Worm (Caenorhabditis elegans) whole organism, young adult: Measurements from ENCODE around the gene ceeh-1.

Experiments
- D2030.7 ChIP-seq: fragments of 200-800 bp; sonication (Bioruptor generic); IDR thresholded peaks from 2 replicates; pipeline ENCODE4 v1.3.6; 2022; ENCODE audit warnings: missing genetic modification reagents, missing genetic modification characterization, missing compliant biosample characterization
- K12H6.12 ChIP-seq: fragments of 200-800 bp; sonication (Bioruptor generic); optimal IDR thresholded peaks from 2 replicates; lab custom pipeline; 2018; ENCODE audit warnings: mild to moderate bottlenecking, missing genetic modification characterization, missing compliant biosample characterization
- Y56A3A.18 ChIP-seq: fragments of 200-800 bp; sonication (Bioruptor generic); IDR thresholded peaks from 2 replicates; pipeline ENCODE4 v1.3.6; 2022; ENCODE audit warnings: missing genetic modification reagents, missing genetic modification characterization, missing compliant biosample characterization
- ccch-3 ChIP-seq: fragments of 200-800 bp; sonication (Bioruptor generic); optimal IDR thresholded peaks from 2 replicates; lab custom pipeline; 2018; ENCODE audit warnings: mild to moderate bottlenecking, missing genetic modification characterization, missing compliant biosample characterization
- efl-1 ChIP-seq: fragments of 150-350 bp; optimal IDR thresholded peaks from 2 replicates; lab custom pipeline; 2014; ENCODE audit warnings: missing biosample characterization, missing genetic modification reagents, missing genetic modification characterization
- hlh-12 ChIP-seq: sonication (generic microtip); optimal IDR thresholded peaks from 2 replicates; lab custom pipeline; 2016; ENCODE audit warnings: missing genetic modification characterization, missing compliant biosample characterization
- madf-3 ChIP-seq: fragments of 200-800 bp; sonication (Bioruptor generic); IDR thresholded peaks from 2 replicates; pipeline ENCODE4 v1.3.6; 2022; ENCODE audit warnings: missing genetic modification reagents, missing genetic modification characterization, missing compliant biosample characterization
- unc-62 ChIP-seq: fragments of 150-350 bp; optimal IDR thresholded peaks from 2 replicates; lab custom pipeline; 2014; ENCODE audit warnings: missing biosample characterization, missing genetic modification reagents, missing genetic modification characterization
- xnd-1 ChIP-seq: sonication (generic microtip); optimal IDR thresholded peaks from 2 replicates; lab custom pipeline; 2016; ENCODE audit warnings: missing genotype, missing genetic modification reagents, missing genetic modification characterization, missing compliant biosample characterization

DNA sequence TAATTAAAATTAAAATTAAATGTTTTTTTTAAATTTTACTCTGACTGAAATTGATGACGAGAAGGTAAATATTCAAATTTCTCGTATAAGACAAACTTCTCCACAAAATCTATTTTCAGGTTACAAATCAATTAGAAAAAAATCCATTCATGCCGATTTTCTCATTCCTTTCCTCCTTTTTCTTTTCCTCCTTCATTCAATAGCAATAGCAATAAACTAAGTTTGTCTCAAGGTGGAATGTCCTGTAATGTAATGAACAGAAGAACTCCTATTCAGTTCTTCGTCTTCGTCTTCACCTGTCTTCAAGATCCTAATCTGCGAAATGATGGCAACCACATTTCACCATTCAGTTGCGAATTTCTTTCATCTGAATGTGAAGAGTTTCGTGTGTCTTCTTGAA, 16.2 kb downstream of the ceeh-1 start, which contains the start of gene dac-1:
- no peak for TF ChIP-seq efl-1 (GFP tag; lab: Kevin White, UChicago)
- no peak for TF ChIP-seq Y56A3A.18 (GFP tag; lab: Robert Waterston, UW)
- TF ChIP-seq unc-62, result no peak
- no peak for TF ChIP-seq xnd-1
- TF ChIP-seq madf-3, result no peak
- TF ChIP-seq ccch-3 (GFP tag; lab: Kevin White, UChicago), result no peak
- TF ChIP-seq D2030.7, result no peak
- no peak for TF ChIP-seq K12H6.12 (tag; lab: Kevin White, UChicago)
- TF ChIP-seq hlh-12 (tag; lab: Kevin White, UChicago), result no peak
